Worm (Caenorhabditis elegans) whole organism, early embryonic: Measurements from ENCODE around the gene bra-1.

Experiments used
- aly-1 ChIP-seq: sonication (generic microtip); optimal IDR thresholded peaks from 2 replicates; lab custom pipeline; 2016; ENCODE audit warnings: missing genetic modification characterization, missing compliant biosample characterization
- ama-1 ChIP-seq: fragments of 150-350 bp; optimal IDR thresholded peaks from 2 replicates; lab custom pipeline; 2014
- ceh-13 ChIP-seq: fragments of 200-800 bp; sonication (Bioruptor generic); optimal IDR thresholded peaks from 2 replicates; lab custom pipeline; 2018; ENCODE audit warnings: mild to moderate bottlenecking, missing genetic modification characterization, missing compliant biosample characterization
- ets-7 ChIP-seq: sonication (generic microtip); optimal IDR thresholded peaks from 2 replicates; lab custom pipeline; 2016; ENCODE audit warnings: missing genotype, missing genetic modification characterization, missing compliant biosample characterization
- flt-1 ChIP-seq: fragments of 200-800 bp; sonication (Bioruptor generic); IDR thresholded peaks from 2 replicates; pipeline ENCODE4 v1.3.6; 2022; ENCODE audit warnings: missing genetic modification characterization, missing compliant biosample characterization
- hmbx-1 ChIP-seq: sonication (generic microtip); optimal IDR thresholded peaks from 2 replicates; lab custom pipeline; 2016; ENCODE audit warnings: mild to moderate bottlenecking, missing genetic modification characterization, missing compliant biosample characterization
- hmg-4 ChIP-seq: fragments of 200-800 bp; sonication (Bioruptor generic); optimal IDR thresholded peaks from 2 replicates; lab custom pipeline; 2018; ENCODE audit warnings: mild to moderate bottlenecking, missing genetic modification characterization, missing compliant biosample characterization
- hnd-1 ChIP-seq: sonication (generic microtip); optimal IDR thresholded peaks from 2 replicates; lab custom pipeline; 2016; ENCODE audit warnings: missing genetic modification characterization, missing compliant biosample characterization
- pes-1 ChIP-seq: fragments of 200-800 bp; sonication (Bioruptor generic); IDR thresholded peaks from 2 replicates; pipeline ENCODE4 v1.3.6; 2022; ENCODE audit warnings: missing genetic modification reagents, missing genetic modification characterization, missing compliant biosample characterization
- scrt-1 ChIP-seq: fragments of 200-800 bp; sonication (Bioruptor generic); IDR thresholded peaks from 2 replicates; pipeline ENCODE4 v1.3.6; 2022; ENCODE audit warnings: missing genetic modification characterization, missing compliant biosample characterization
- sea-1 ChIP-seq: fragments of 200-800 bp; sonication (Bioruptor generic); conservative IDR thresholded peaks from 2 replicates; pipeline ENCODE4 v1.3.6; 2022; ENCODE audit warnings: missing genetic modification characterization, missing compliant biosample characterization
- tbx-11 ChIP-seq: fragments of 200-800 bp; sonication (Bioruptor generic); IDR thresholded peaks from 2 replicates; pipeline ENCODE4 v1.3.6; 2022; ENCODE audit warnings: missing genetic modification characterization, missing compliant biosample characterization
- tbx-37 ChIP-seq: fragments of 200-800 bp; sonication (Bioruptor generic); conservative IDR thresholded peaks from 2 replicates; pipeline ENCODE4 v1.3.6; 2022; ENCODE audit warnings: missing genetic modification reagents, missing genetic modification characterization, missing compliant biosample characterization
- tra-4 ChIP-seq: sonication (generic microtip); optimal IDR thresholded peaks from 2 replicates; lab custom pipeline; 2017; ENCODE audit warnings: missing genetic modification characterization, missing compliant biosample characterization

DNA sequence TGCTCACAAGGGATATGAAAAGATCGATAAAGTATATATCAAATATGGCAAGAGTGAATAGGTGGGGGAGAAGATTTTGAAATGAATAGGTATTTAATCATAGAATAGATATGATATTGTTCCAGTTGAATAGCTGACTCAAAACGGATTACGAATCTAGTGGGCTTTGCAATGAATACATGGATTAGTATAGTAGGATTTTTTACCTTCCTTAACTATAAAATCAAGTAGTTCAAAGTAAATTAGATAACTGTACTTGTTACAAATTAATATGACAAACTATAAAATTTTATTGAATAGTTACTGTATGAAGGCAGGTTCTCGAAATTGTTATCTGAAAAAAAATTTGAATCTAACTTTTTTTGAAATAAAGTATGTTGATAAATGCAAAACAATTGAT is 47.4 kb upstream of the bra-1 start, which contains the start of gene odr-1:
- TF ChIP-seq pes-1 (GFP tag; lab: Robert Waterston, UW), result no peak
- no peak for TF ChIP-seq ama-1 (lab: Kevin White, UChicago)
- no peak for TF ChIP-seq hmbx-1 (tag; lab: Kevin White, UChicago)
- TF ChIP-seq scrt-1, result no peak
- TF ChIP-seq ceh-13 (GFP tag; lab: Kevin White, UChicago), result no peak
- no peak for TF ChIP-seq tbx-11 (GFP tag; lab: Robert Waterston, UW)
- TF ChIP-seq flt-1 (GFP tag; lab: Robert Waterston, UW), result no peak
- TF ChIP-seq hmg-4, result no peak
- TF ChIP-seq sea-1 (GFP tag; lab: Robert Waterston, UW), result no peak
- no peak for TF ChIP-seq tra-4
- no peak for TF ChIP-seq tbx-37 (GFP tag; lab: Robert Waterston, UW)
- TF ChIP-seq aly-1 (tag; lab: Kevin White, UChicago), result no peak
- TF ChIP-seq hnd-1 (tag; lab: Kevin White, UChicago), result no peak
- no peak for TF ChIP-seq ets-7 (tag; lab: Kevin White, UChicago)
